Worm (Caenorhabditis elegans) whole organism, L4 larva: ENCODE measurements around the gene sma-3.

Source experiments
- Y105C5A.15 ChIP-seq: fragments of 200-800 bp; sonication (Bioruptor generic); IDR thresholded peaks from 2 replicates; pipeline ENCODE4 v1.3.6; 2022; ENCODE audit warnings: missing genetic modification characterization, missing compliant biosample characterization
- lim-7 ChIP-seq: fragments of 200-800 bp; sonication (Bioruptor generic); IDR thresholded peaks from 2 replicates; pipeline ENCODE4 v1.3.6; 2022; ENCODE audit warnings: missing genetic modification characterization, missing compliant biosample characterization

DNA sequence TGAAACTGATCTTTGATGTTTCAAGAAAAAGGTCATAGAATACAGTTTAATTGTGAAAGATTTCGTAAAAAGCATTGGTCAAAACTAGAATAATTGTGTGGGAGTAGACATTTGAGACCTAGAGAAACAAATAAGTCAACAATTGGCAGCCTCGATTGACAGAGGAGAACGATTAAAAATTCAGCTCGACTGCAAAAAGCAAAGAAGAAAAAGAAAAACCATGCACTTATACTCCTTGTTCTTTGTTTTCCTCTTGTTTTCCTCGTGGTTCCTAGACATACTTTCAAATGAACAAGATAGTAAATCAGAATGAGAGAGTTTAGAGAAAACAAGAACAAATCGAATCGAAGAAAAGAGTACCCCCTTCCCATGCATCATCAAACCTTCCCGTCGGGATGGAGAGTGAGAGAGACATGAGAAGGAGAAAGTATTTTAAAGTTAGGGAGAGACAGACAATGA lies 6.3 kb downstream of the sma-3 start:
- TF ChIP-seq Y105C5A.15 (GFP tag; lab: Robert Waterston, UW) (no peak), lim-7 (GFP tag; lab: Robert Waterston, UW) (no peak)
